Fruit fly (Drosophila melanogaster) whole organism, embryonic: Measurements from ENCODE around the gene pim.

Experiments used
- Awh ChIP-seq: fragments of 200-800 bp; sonication (Bioruptor generic); IDR thresholded peaks from 2 replicates; pipeline ENCODE4, ENCODE4 v1.3.6; 2022; ENCODE audit warnings: missing biosample characterization, missing genetic modification characterization
- CG10565 ChIP-seq: fragments of 200-800 bp; sonication (Bioruptor generic); optimal IDR thresholded peaks from 3 replicates; lab custom pipeline; 2016; ENCODE audit warnings: missing biosample characterization, mild to moderate bottlenecking, missing genetic modification characterization
- CG12071 ChIP-seq: fragments of 200-800 bp; sonication (Bioruptor generic); optimal IDR thresholded peaks from 3 replicates; lab custom pipeline; 2018; ENCODE audit warnings: missing biosample characterization, mild to moderate bottlenecking, missing genetic modification characterization
- CG12299 ChIP-seq: fragments of 200-800 bp; sonication (Bioruptor generic); optimal IDR thresholded peaks from 2 replicates; lab custom pipeline; 2018; ENCODE audit warnings: missing biosample characterization, mild to moderate bottlenecking, missing genetic modification characterization
- CG14710 ChIP-seq: fragments of 200-800 bp; sonication (Bioruptor generic); optimal IDR thresholded peaks from 3 replicates; lab custom pipeline; 2019; ENCODE audit warnings: missing biosample characterization, mild to moderate bottlenecking, missing genetic modification characterization, moderate library complexity
- CG1529 ChIP-seq: fragments of 200-800 bp; sonication (Bioruptor generic); optimal IDR thresholded peaks from 3 replicates; lab custom pipeline; 2018; ENCODE audit warnings: missing biosample characterization, missing genetic modification characterization
- CG15514 ChIP-seq: fragments of 200-800 bp; sonication (Bioruptor generic); optimal IDR thresholded peaks from 3 replicates; lab custom pipeline; 2017; ENCODE audit warnings: missing biosample characterization, missing genetic modification characterization, mild to moderate bottlenecking, moderate library complexity, missing genetic modification reagents
- CG17186 ChIP-seq: fragments of 200-800 bp; sonication (Bioruptor generic); optimal IDR thresholded peaks from 3 replicates; lab custom pipeline; 2017; ENCODE audit warnings: missing biosample characterization, missing genetic modification reagents, missing genetic modification characterization
- CG17612 ChIP-seq: fragments of 200-800 bp; sonication (Bioruptor generic); IDR thresholded peaks from 2 replicates; pipeline ENCODE4 v1.3.6; 2022; ENCODE audit warnings: missing biosample characterization, missing genetic modification characterization
- CG17829 ChIP-seq: fragments of 200-800 bp; optimal IDR thresholded peaks from 2 replicates; lab custom pipeline; 2019; ENCODE audit warnings: missing biosample characterization, mild to moderate bottlenecking, missing genetic modification characterization, moderate library complexity
- CG18011 ChIP-seq: fragments of 200-800 bp; sonication (Bioruptor generic); optimal IDR thresholded peaks from 2 replicates; lab custom pipeline; 2017; ENCODE audit warnings: missing biosample characterization, missing genetic modification characterization, mild to moderate bottlenecking, moderate library complexity, missing genotype
- CG2116 ChIP-seq: fragments of 200-800 bp; sonication (Bioruptor generic); optimal IDR thresholded peaks from 3 replicates; lab custom pipeline; 2018; ENCODE audit warnings: missing biosample characterization, mild to moderate bottlenecking, missing genetic modification characterization
- CG2712 ChIP-seq: fragments of 200-800 bp; optimal IDR thresholded peaks from 3 replicates; lab custom pipeline; 2019; ENCODE audit warnings: missing biosample characterization, mild to moderate bottlenecking, missing genetic modification characterization, moderate library complexity
- CG30020 ChIP-seq: fragments of 200-800 bp; optimal IDR thresholded peaks from 2 replicates; lab custom pipeline; 2019; ENCODE audit warnings: missing biosample characterization, mild to moderate bottlenecking, missing genetic modification characterization, moderate library complexity
- CG3065 ChIP-seq: fragments of 200-800 bp; sonication (Bioruptor generic); optimal IDR thresholded peaks from 2 replicates; lab custom pipeline; 2016; ENCODE audit warnings: missing biosample characterization, missing genetic modification characterization
- CG3407 ChIP-seq: fragments of 200-800 bp; sonication (Bioruptor generic); optimal IDR thresholded peaks from 2 replicates; lab custom pipeline; 2018; ENCODE audit warnings: missing biosample characterization, mild to moderate bottlenecking, missing genetic modification characterization
- CG34224 ChIP-seq: fragments of 200-800 bp; sonication (Bioruptor generic); IDR thresholded peaks from 3 replicates; pipeline ENCODE4 v1.3.6; 2022; ENCODE audit warnings: missing biosample characterization, missing genetic modification characterization; ENCODE audit not compliant: partially characterized antibody
- CG4617 ChIP-seq: fragments of 200-800 bp; sonication (Bioruptor generic); optimal IDR thresholded peaks from 3 replicates; lab custom pipeline; 2016; ENCODE audit warnings: missing biosample characterization, missing genetic modification characterization, borderline replicate concordance
- CG6683 ChIP-seq: fragments of 200-800 bp; sonication (Bioruptor generic); optimal IDR thresholded peaks from 2 replicates; lab custom pipeline; 2017; ENCODE audit warnings: missing biosample characterization, mild to moderate bottlenecking, missing genetic modification characterization, missing genetic modification reagents
- CG9797 ChIP-seq: fragments of 200-800 bp; sonication (Bioruptor generic); optimal IDR thresholded peaks from 3 replicates; lab custom pipeline; 2018; ENCODE audit warnings: missing biosample characterization, mild to moderate bottlenecking, missing genetic modification characterization
- HLH4C ChIP-seq: fragments of 200-800 bp; sonication (Bioruptor generic); IDR thresholded peaks from 3 replicates; pipeline ENCODE4 v1.3.6; 2022; ENCODE audit warnings: missing biosample characterization, missing genetic modification characterization; ENCODE audit not compliant: partially characterized antibody
- HLHmδ ChIP-seq: fragments of 200-800 bp; sonication (Bioruptor generic); optimal IDR thresholded peaks from 2 replicates; lab custom pipeline; 2018; ENCODE audit warnings: missing biosample characterization, mild to moderate bottlenecking, missing genetic modification characterization, moderate library complexity
- Hr3 ChIP-seq: fragments of 200-800 bp; sonication (Bioruptor generic); optimal IDR thresholded peaks from 3 replicates; lab custom pipeline; 2016; ENCODE audit warnings: missing biosample characterization, missing genetic modification characterization
- Mes4 ChIP-seq: fragments of 200-800 bp; sonication (Bioruptor generic); optimal IDR thresholded peaks from 2 replicates; lab custom pipeline; 2016; ENCODE audit warnings: missing biosample characterization, missing genetic modification characterization
- Nf-YC ChIP-seq: fragments of 200-800 bp; optimal IDR thresholded peaks from 3 replicates; lab custom pipeline; 2019; ENCODE audit warnings: missing biosample characterization, mild to moderate bottlenecking, missing genetic modification characterization, moderate library complexity
- NfI ChIP-seq: fragments of 200-800 bp; sonication (Bioruptor generic); optimal IDR thresholded peaks from 3 replicates; lab custom pipeline; 2018; ENCODE audit warnings: missing biosample characterization, mild to moderate bottlenecking, missing genetic modification characterization, moderate library complexity
- Poxn ChIP-seq: fragments of 200-800 bp; sonication (Bioruptor generic); IDR thresholded peaks from 2 replicates; pipeline ENCODE4 v1.3.6; 2022; ENCODE audit warnings: missing biosample characterization, missing genetic modification characterization
- Ptx1 ChIP-seq: fragments of 200-800 bp; sonication (Bioruptor generic); IDR thresholded peaks from 2 replicates; pipeline ENCODE4 v1.3.6; 2022; ENCODE audit warnings: missing biosample characterization, missing genetic modification characterization
- Ravus ChIP-seq: fragments of 200-800 bp; sonication (Bioruptor generic); IDR thresholded peaks from 2 replicates; pipeline ENCODE4 v1.3.6; 2022; ENCODE audit warnings: missing biosample characterization, missing genetic modification characterization
- Sry-β ChIP-seq: fragments of 200-800 bp; sonication (Bioruptor generic); optimal IDR thresholded peaks from 2 replicates; lab custom pipeline; 2018; ENCODE audit warnings: missing biosample characterization, mild to moderate bottlenecking, missing genetic modification characterization, moderate library complexity
- cas ChIP-seq: fragments of 200-800 bp; sonication (Bioruptor generic); IDR thresholded peaks from 2 replicates; pipeline ENCODE4 v1.3.6; 2022; ENCODE audit warnings: missing biosample characterization, missing genetic modification characterization
- chm ChIP-seq: fragments of 200-800 bp; sonication (Bioruptor generic); IDR thresholded peaks from 2 replicates; pipeline ENCODE4 v1.3.6; 2022; ENCODE audit warnings: missing biosample characterization, missing genetic modification characterization
- fru ChIP-seq: fragments of >200 bp; optimal IDR thresholded peaks from 2 replicates; lab custom pipeline; 2017
- ftz-f1 ChIP-seq: fragments of 200-800 bp; sonication (Bioruptor generic); optimal IDR thresholded peaks from 2 replicates; lab custom pipeline; 2016; ENCODE audit warnings: missing biosample characterization, missing genetic modification characterization
- fu2 ChIP-seq: fragments of 200-800 bp; sonication (Bioruptor generic); optimal IDR thresholded peaks from 2 replicates; lab custom pipeline; 2016; ENCODE audit warnings: missing biosample characterization, missing genetic modification characterization
- gfzf ChIP-seq: fragments of 200-800 bp; sonication (Bioruptor generic); optimal IDR thresholded peaks from 2 replicates; lab custom pipeline; 2016; ENCODE audit warnings: missing biosample characterization, mild to moderate bottlenecking, missing genetic modification characterization, moderate library complexity
- jigr1 ChIP-seq: fragments of 200-800 bp; sonication (Bioruptor generic); IDR thresholded peaks from 3 replicates; pipeline ENCODE4 v1.3.6; 2022; ENCODE audit warnings: missing biosample characterization, missing genetic modification characterization
- kah ChIP-seq: fragments of 200-800 bp; sonication (Bioruptor generic); optimal IDR thresholded peaks from 2 replicates; lab custom pipeline; 2018; ENCODE audit warnings: missing biosample characterization, mild to moderate bottlenecking, missing genetic modification characterization
- lov ChIP-seq, 2 experiments: fragments of 200-800 bp in 1 of 2; fragments of >200 bp in 1 of 2; sonication (Bioruptor generic) in 1 of 2; IDR thresholded peaks in 1 of 2; optimal IDR thresholded peaks in 1 of 2; 2 replicates in 1 of 2; 3 replicates in 1 of 2; pipeline versions ENCODE4 v1.3.6 to Lab custom; 2017 to 2022; ENCODE audit warnings: missing biosample characterization in 1 of 2, missing genetic modification characterization in 1 of 2
- mld ChIP-seq: fragments of 200-800 bp; sonication (Bioruptor generic); IDR thresholded peaks from 3 replicates; pipeline ENCODE4 v1.3.6; 2022; ENCODE audit warnings: missing biosample characterization, missing genetic modification characterization; ENCODE audit not compliant: partially characterized antibody
- nerfin-2 ChIP-seq: fragments of 200-800 bp; sonication (Bioruptor generic); IDR thresholded peaks from 2 replicates; pipeline ENCODE4 v1.3.6; 2022; ENCODE audit warnings: missing biosample characterization, missing genetic modification characterization; ENCODE audit not compliant: partially characterized antibody
- pnt ChIP-seq: fragments of 200-800 bp; sonication (Bioruptor generic); optimal IDR thresholded peaks from 3 replicates; lab custom pipeline; 2016; ENCODE audit warnings: missing biosample characterization, missing genetic modification characterization
- repo ChIP-seq: fragments of 200-800 bp; sonication (Bioruptor generic); optimal IDR thresholded peaks from 2 replicates; lab custom pipeline; 2016; ENCODE audit warnings: missing biosample characterization, missing genetic modification characterization
- schlank ChIP-seq: fragments of 200-800 bp; sonication (Bioruptor generic); optimal IDR thresholded peaks from 2 replicates; lab custom pipeline; 2018; ENCODE audit warnings: missing biosample characterization, mild to moderate bottlenecking, missing genetic modification characterization
- sens ChIP-seq: fragments of 200-800 bp; sonication (Bioruptor generic); peaks from one replicate; lab custom pipeline; 2016; ENCODE audit warnings: missing biosample characterization, missing genetic modification characterization
- sisA ChIP-seq: fragments of 200-800 bp; sonication (Bioruptor generic); IDR thresholded peaks from 2 replicates; pipeline ENCODE4 v1.3.6; 2022; ENCODE audit warnings: missing biosample characterization, missing genetic modification characterization
- stwl ChIP-seq: fragments of 200-800 bp; sonication (Bioruptor generic); optimal IDR thresholded peaks from 3 replicates; lab custom pipeline; 2018; ENCODE audit warnings: missing biosample characterization, mild to moderate bottlenecking, missing genetic modification characterization, moderate library complexity
- tll ChIP-seq, 2 experiments: fragments of 200-800 bp in 1 of 2; fragments of >200 bp in 1 of 2; sonication (Bioruptor generic) in 1 of 2; optimal IDR thresholded peaks; 2 replicates each; lab custom pipeline; 2017 to 2019; ENCODE audit warnings: missing biosample characterization in 2 of 2, missing genetic modification characterization in 2 of 2, mild to moderate bottlenecking in 1 of 2, moderate library complexity in 1 of 2
- trem ChIP-seq: fragments of 200-800 bp; optimal IDR thresholded peaks from 3 replicates; lab custom pipeline; 2019; ENCODE audit warnings: missing biosample characterization, mild to moderate bottlenecking, missing genetic modification characterization, moderate library complexity
- tx ChIP-seq: fragments of 200-800 bp; sonication (Bioruptor generic); optimal IDR thresholded peaks from 2 replicates; lab custom pipeline; 2016; ENCODE audit warnings: missing biosample characterization, missing genetic modification characterization
- vnd ChIP-seq: fragments of 200-800 bp; sonication (Bioruptor generic); IDR thresholded peaks from 3 replicates; pipeline ENCODE4 v1.3.6; 2022; ENCODE audit warnings: missing biosample characterization, missing genetic modification characterization; ENCODE audit not compliant: partially characterized antibody

pim gene

dm6 chr2L:10364229-10364628 lies 1.4 kb downstream of the pim start, which contains the start of gene lft (continued):
- TF ChIP-seq CG12071 (GFP tag; lab: Kevin White, UChicago) (no peak), CG3065 (GFP tag; lab: Kevin White, UChicago) (no peak), Nf-YC (tag; lab: Kevin White, UChicago) (peak; percentile 3), CG17186 (no peak), sens (peak; percentile 30), CG2712 (tag; lab: Kevin White, UChicago) (no peak), CG34224 (GFP tag; lab: Robert Waterston, UW) (no peak), fru (lab: Kevin White, UChicago) (no peak), CG4617 (GFP tag; lab: Kevin White, UChicago) (peak; percentile 8), CG10565 (no peak), Awh (no peak), nerfin-2 (GFP tag; lab: Robert Waterston, UW) (no peak), Hr3 (GFP tag; lab: Kevin White, UChicago) (no peak), tx (GFP tag; lab: Kevin White, UChicago) (no peak), CG9797 (GFP tag; lab: Kevin White, UChicago) (peak; percentile 2), kah (GFP tag; lab: Kevin White, UChicago) (no peak), stwl (tag; lab: Kevin White, UChicago) (peak; percentile 7), schlank (tag; lab: Kevin White, UChicago) (no peak), CG1529 (GFP tag; lab: Kevin White, UChicago) (no peak), ftz-f1 (no peak), chm (GFP tag; lab: Robert Waterston, UW) (no peak), HLH4C (GFP tag; lab: Robert Waterston, UW) (no peak), cas (no peak), Ravus (GFP tag; lab: Robert Waterston, UW) (no peak), CG17612 (GFP tag; lab: Robert Waterston, UW) (no peak), HLHmδ (GFP tag; lab: Kevin White, UChicago) (no peak), Mes4 (no peak), NfI (GFP tag; lab: Kevin White, UChicago) (no peak), CG2116 (peak; percentile 16), jigr1 (no peak), repo (GFP tag; lab: Kevin White, UChicago) (no peak), CG15514 (GFP tag; lab: Kevin White, UChicago) (peak; percentile 5), CG30020 (tag; lab: Kevin White, UChicago) (peak; percentile 80), tll (GFP tag; optimal IDR thresholded peaks at IDR 0.05; lab: Kevin White, UChicago) (no peak), lov (optimal IDR thresholded peaks at IDR 0.05; lab: Kevin White, UChicago) (no peak), lov (GFP tag; IDR thresholded peaks at IDR 0.05; lab: Robert Waterston, UW) (no peak), pnt (GFP tag; lab: Kevin White, UChicago) (no peak), CG14710 (tag; lab: Kevin White, UChicago) (peak; percentile 3), Ptx1 (GFP tag; lab: Robert Waterston, UW) (no peak), sisA (GFP tag; lab: Robert Waterston, UW) (no peak), vnd (no peak), mld (GFP tag; lab: Robert Waterston, UW) (no peak), CG3407 (no peak), CG12299 (no peak), Sry-β (peak; percentile 90), gfzf (GFP tag; lab: Kevin White, UChicago) (peak; percentile 48), CG17829 (no peak), CG18011 (GFP tag; lab: Kevin White, UChicago) (peak; percentile 81), CG6683 (GFP tag; lab: Kevin White, UChicago) (no peak), Poxn (GFP tag; lab: Robert Waterston, UW) (no peak), fu2 (GFP tag; lab: Kevin White, UChicago) (no peak), trem (tag; lab: Kevin White, UChicago) (peak; percentile 42)
